Worm (Caenorhabditis elegans) whole organism, mixed stage, embryonic: ENCODE results near the gene mfsd-8.

Experiments used
- lsy-2 ChIP-seq: fragments of 150-350 bp; optimal IDR thresholded peaks from 2 replicates; lab custom pipeline; 2014; ENCODE audit warnings: missing biosample characterization, missing genetic modification characterization
- mep-1 ChIP-seq: fragments of 150-350 bp; optimal IDR thresholded peaks from 2 replicates; lab custom pipeline; 2017; ENCODE audit warnings: missing biosample characterization, missing genetic modification reagents, missing genetic modification characterization, inconsistent platforms
- nhr-76 ChIP-seq: sonication (generic microtip); optimal IDR thresholded peaks from 2 replicates; lab custom pipeline; 2017; ENCODE audit warnings: missing biosample characterization, missing genetic modification characterization
- unc-62 ChIP-seq: fragments of 150-350 bp; optimal IDR thresholded peaks from 2 replicates; lab custom pipeline; 2014; ENCODE audit warnings: missing biosample characterization, missing genetic modification reagents, missing genetic modification characterization
- ztf-11 ChIP-seq: fragments of 150-350 bp; optimal IDR thresholded peaks from 2 replicates; lab custom pipeline; 2014; ENCODE audit warnings: missing biosample characterization, missing genetic modification characterization

- TF ChIP-seq mep-1 (tag; lab: Kevin White, UChicago) = peak; percentile 56
- peak; percentile 10 for TF ChIP-seq unc-62
- TF ChIP-seq lsy-2 (tag; lab: Kevin White, UChicago) = peak; percentile 51
- no peak for TF ChIP-seq ztf-11 (tag; lab: Kevin White, UChicago)
- no peak for TF ChIP-seq nhr-76
Observed at ce11 chrIII:3323906-3324305, 41.8 kb downstream of the mfsd-8 start.
